Fruit fly (Drosophila melanogaster): ENCODE measurements around the gene inaF-D.

The inaF-D gene

DNA sequence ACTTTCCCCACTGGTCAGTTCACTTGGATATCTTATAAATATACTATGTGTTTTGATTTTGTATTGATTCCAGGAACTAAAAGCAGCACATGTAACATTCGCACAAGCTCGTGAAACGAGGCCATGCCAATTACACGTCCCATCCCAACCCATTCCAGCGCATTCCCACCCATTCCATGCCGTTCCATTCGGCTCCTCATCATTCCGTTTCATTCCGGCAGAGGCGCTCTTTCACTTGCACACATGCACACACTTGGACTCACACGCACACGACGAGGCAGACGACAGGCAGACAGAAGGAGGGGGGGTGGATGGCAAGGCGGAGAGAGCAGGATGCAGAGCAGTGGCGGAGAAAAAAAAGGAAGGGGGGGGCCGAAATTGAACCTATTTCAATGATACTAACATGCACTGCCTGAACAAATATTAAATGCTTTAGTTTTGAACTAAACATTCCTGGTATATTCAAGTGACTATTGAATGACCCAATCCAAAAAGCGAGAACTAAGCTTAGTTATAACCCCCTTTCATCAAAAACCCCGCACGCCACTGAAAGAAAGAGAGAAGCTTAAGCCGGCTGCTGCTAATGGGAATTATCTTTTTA lies 47.2 kb upstream of the inaF-D start (continued):
- TF ChIP-seq CG2712 (tag; optimal IDR thresholded peaks at IDR 0.05) (peak; percentile 80), CG10267 (tag; optimal IDR thresholded peaks at IDR 0.05) (peak; percentile 68), phol (tag; optimal IDR thresholded peaks at IDR 0.05) (peak; percentile 65), CG15073 (GFP tag; optimal IDR thresholded peaks at IDR 0.05) (peak; percentile 2), maf-S (GFP tag; optimal IDR thresholded peaks at IDR 0.05) (no peak), Dref (GFP tag; IDR thresholded peaks at IDR 0.05) (no peak), pum (GFP tag; optimal IDR thresholded peaks at IDR 0.05) (peak; percentile 49), CG32767 (GFP tag; IDR thresholded peaks at IDR 0.05) (no peak), CG7987 (GFP tag; optimal IDR thresholded peaks at IDR 0.05) (no peak), CG43689 (GFP tag; IDR thresholded peaks at IDR 0.05) (no peak), CG8089 (GFP tag; optimal IDR thresholded peaks at IDR 0.05) (peak; percentile 15), Hsf (GFP tag; optimal IDR thresholded peaks at IDR 0.05) (peak; percentile 36), CG30403 (GFP tag; optimal IDR thresholded peaks at IDR 0.05) (peak; percentile 55), CG1233 (GFP tag; optimal IDR thresholded peaks at IDR 0.05) (peak; percentile 33), CG15514 (GFP tag; optimal IDR thresholded peaks at IDR 0.05) (peak; percentile 12), nmo (GFP tag; optimal IDR thresholded peaks at IDR 0.05) (peak; percentile 56), Opbp (GFP tag; IDR thresholded peaks at IDR 0.05; ENCODE audit: partially characterized antibody) (no peak), nerfin-1 (tag; optimal IDR thresholded peaks at IDR 0.05) (peak; percentile 43), CG33213 (GFP tag; optimal IDR thresholded peaks at IDR 0.05) (no peak), CG3407 (GFP tag; optimal IDR thresholded peaks at IDR 0.05) (peak; percentile 43), gro (GFP tag; optimal IDR thresholded peaks at IDR 0.05) (no peak), org-1 (GFP tag; optimal IDR thresholded peaks at IDR 0.05) (peak; percentile 44), CG10209 (GFP tag; optimal IDR thresholded peaks at IDR 0.05) (peak; percentile 50), Camta (GFP tag; optimal IDR thresholded peaks at IDR 0.05) (peak; percentile 15), Nf-YC (tag; optimal IDR thresholded peaks at IDR 0.05) (no peak), Stat92E (GFP tag; optimal IDR thresholded peaks at IDR 0.05) (no peak), CG6813 (GFP tag; optimal IDR thresholded peaks at IDR 0.05) (peak; percentile 52), Ptx1 (GFP tag; IDR thresholded peaks at IDR 0.05) (peak; percentile 58), chm (GFP tag; IDR thresholded peaks at IDR 0.05) (peak; percentile 29; the same call in 1 of the 2 replicates), E2f2 (GFP tag; IDR thresholded peaks at IDR 0.05) (peak; percentile 28), Meics (GFP tag; optimal IDR thresholded peaks at IDR 0.05) (peak; percentile 23), CG17802 (tag; optimal IDR thresholded peaks at IDR 0.05) (no peak), CG10462 (GFP tag; optimal IDR thresholded peaks at IDR 0.05) (no peak), grn (GFP tag; optimal IDR thresholded peaks at IDR 0.05) (no peak), B-H1 (GFP tag; IDR thresholded peaks at IDR 0.05) (no peak), esg (GFP tag; conservative IDR thresholded peaks at IDR 0.05) (peak; percentile 47), dm (GFP tag; optimal IDR thresholded peaks at IDR 0.05) (no peak), NfI (GFP tag; optimal IDR thresholded peaks at IDR 0.05) (peak; percentile 7), CG18619 (GFP tag; optimal IDR thresholded peaks at IDR 0.05) (peak; percentile 8), D (optimal IDR thresholded peaks at IDR 0.05) (no peak), D (GFP tag; optimal IDR thresholded peaks at IDR 0.05) (peak; percentile 71), cwo (GFP tag; optimal IDR thresholded peaks at IDR 0.05) (peak; percentile 18), CG12769 (tag; optimal IDR thresholded peaks at IDR 0.05) (no peak), fd96Cb (tag; optimal IDR thresholded peaks at IDR 0.05) (peak; percentile 59), emc (GFP tag; optimal IDR thresholded peaks at IDR 0.05) (no peak), CG18011 (GFP tag; optimal IDR thresholded peaks at IDR 0.05) (no peak), CG9932 (GFP tag; IDR thresholded peaks at IDR 0.05) (no peak), Usf (GFP tag; optimal IDR thresholded peaks at IDR 0.05) (peak; percentile 60), crc (GFP tag; optimal IDR thresholded peaks at IDR 0.05) (no peak), H15 (GFP tag; IDR thresholded peaks at IDR 0.05) (0 out of 3 replicates have a peak, but pooled peaks have one; percentile 31)

Measured in whole organism, embryonic.